Worm (Caenorhabditis elegans): ENCODE data around the gene oac-21.

oac-21 gene

DNA sequence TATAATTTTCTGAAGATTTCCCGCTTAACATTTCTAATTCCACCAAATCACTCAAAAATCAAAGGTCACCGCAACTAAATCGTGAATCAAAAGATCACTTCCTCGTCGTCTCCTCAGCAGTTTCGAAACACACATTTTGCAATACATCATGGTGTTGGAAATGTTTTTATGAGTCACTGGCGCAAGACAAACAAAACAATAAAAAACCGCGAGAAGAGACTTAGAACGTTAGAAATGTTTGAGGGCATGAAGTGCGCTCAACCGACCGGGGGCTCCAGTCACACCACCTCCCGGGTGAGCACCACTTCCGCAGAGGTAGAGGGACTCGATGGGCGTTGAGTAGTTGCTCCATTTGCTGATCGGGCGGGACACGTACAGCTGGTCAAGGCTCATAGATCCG, 13.8 kb upstream of the oac-21 start (continued):
- TF ChIP-seq sptf-1 (tag; optimal IDR thresholded peaks at IDR 0.05) (no peak), dpl-1 (GFP tag; optimal IDR thresholded peaks at IDR 0.05) (peak in 2 of 3 experiments; percentile 15 to 25), mab-9 (GFP tag; IDR thresholded peaks at IDR 0.05) (0 out of 2 replicates have a peak, but pooled peaks have one; percentile 26), ztf-4 (tag; optimal IDR thresholded peaks at IDR 0.05) (no peak), tbx-2 (tag; optimal IDR thresholded peaks at IDR 0.05) (no peak), mdl-1 (tag; optimal IDR thresholded peaks at IDR 0.05) (peak in 1 of 2 experiments; percentile 39), ztf-11 (tag; optimal IDR thresholded peaks at IDR 0.05) (no peak), tlp-1 (tag; optimal IDR thresholded peaks at IDR 0.05) (no peak), elt-2 (tag; optimal IDR thresholded peaks at IDR 0.05) (no peak), efl-3 (GFP tag; optimal IDR thresholded peaks at IDR 0.05) (no peak), mep-1 (tag; optimal IDR thresholded peaks at IDR 0.05) (peak; percentile 9), ceh-63 (GFP tag; optimal IDR thresholded peaks at IDR 0.05) (no peak), nhr-28 (tag; optimal IDR thresholded peaks at IDR 0.05) (no peak), ces-1 (GFP tag; optimal IDR thresholded peaks at IDR 0.05) (no peak)

DNA sequence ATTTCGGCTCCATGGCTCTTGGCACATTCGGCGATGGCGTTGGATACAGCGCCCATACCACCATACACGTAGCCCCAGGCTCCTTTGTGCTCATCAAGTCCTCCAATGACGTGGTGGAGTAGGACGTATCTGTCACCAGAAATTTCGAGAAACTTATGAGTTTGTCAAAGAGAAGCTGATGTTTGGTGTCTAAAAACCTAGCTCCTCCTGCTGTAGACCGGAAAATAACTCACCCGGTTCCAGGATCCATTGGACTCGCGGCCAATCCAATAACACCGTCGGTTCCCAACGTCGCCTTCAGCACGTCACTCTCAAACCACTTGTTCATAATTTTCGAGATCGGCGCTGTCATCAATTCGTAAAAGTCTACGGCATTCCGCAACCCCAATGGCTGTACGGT, 12.1 kb upstream of the oac-21 start:
- no peak for TF ChIP-seq grh-1 (GFP tag; IDR thresholded peaks at IDR 0.05)
- TF ChIP-seq lin-15B (tag; optimal IDR thresholded peaks at IDR 0.05), result no peak
- no peak for TF ChIP-seq hlh-4 (tag; optimal IDR thresholded peaks at IDR 0.05)
- TF ChIP-seq C16A3.4 (tag; optimal IDR thresholded peaks at IDR 0.05), result no peak
- no peak for TF ChIP-seq egl-27 (tag; optimal IDR thresholded peaks at IDR 0.05)
- TF ChIP-seq nhr-71 (tag; optimal IDR thresholded peaks at IDR 0.05), result no peak
- no peak for TF ChIP-seq blmp-1 (tag; optimal IDR thresholded peaks at IDR 0.05)
- no peak for TF ChIP-seq lsy-2 (tag; optimal IDR thresholded peaks at IDR 0.05)
- no peak for TF ChIP-seq C04F5.9 (tag; optimal IDR thresholded peaks at IDR 0.05)
- no peak for TF ChIP-seq sox-4 (tag; optimal IDR thresholded peaks at IDR 0.05)
- no peak for TF ChIP-seq nhr-28 (tag; optimal IDR thresholded peaks at IDR 0.05)
- TF ChIP-seq mab-9 (GFP tag; IDR thresholded peaks at IDR 0.05), result no peak
- TF ChIP-seq Y116A8C.19 (tag; optimal IDR thresholded peaks at IDR 0.05; ENCODE audit: borderline replicate concordance), result no peak
- no peak for TF ChIP-seq ceh-88 (GFP tag; IDR thresholded peaks at IDR 0.05)
- no peak for TF ChIP-seq F16B12.6 (tag; optimal IDR thresholded peaks at IDR 0.05)
- no peak for TF ChIP-seq mdl-1 (tag; optimal IDR thresholded peaks at IDR 0.05)
- TF ChIP-seq zag-1 (tag; optimal IDR thresholded peaks at IDR 0.05), result no peak
- no peak for TF ChIP-seq alr-1 (tag; optimal IDR thresholded peaks at IDR 0.05; ENCODE audit: borderline replicate concordance)
- TF ChIP-seq egl-13 (tag; optimal IDR thresholded peaks at IDR 0.05), result no peak
- no peak for TF ChIP-seq pqm-1 (tag; optimal IDR thresholded peaks at IDR 0.05)

DNA sequence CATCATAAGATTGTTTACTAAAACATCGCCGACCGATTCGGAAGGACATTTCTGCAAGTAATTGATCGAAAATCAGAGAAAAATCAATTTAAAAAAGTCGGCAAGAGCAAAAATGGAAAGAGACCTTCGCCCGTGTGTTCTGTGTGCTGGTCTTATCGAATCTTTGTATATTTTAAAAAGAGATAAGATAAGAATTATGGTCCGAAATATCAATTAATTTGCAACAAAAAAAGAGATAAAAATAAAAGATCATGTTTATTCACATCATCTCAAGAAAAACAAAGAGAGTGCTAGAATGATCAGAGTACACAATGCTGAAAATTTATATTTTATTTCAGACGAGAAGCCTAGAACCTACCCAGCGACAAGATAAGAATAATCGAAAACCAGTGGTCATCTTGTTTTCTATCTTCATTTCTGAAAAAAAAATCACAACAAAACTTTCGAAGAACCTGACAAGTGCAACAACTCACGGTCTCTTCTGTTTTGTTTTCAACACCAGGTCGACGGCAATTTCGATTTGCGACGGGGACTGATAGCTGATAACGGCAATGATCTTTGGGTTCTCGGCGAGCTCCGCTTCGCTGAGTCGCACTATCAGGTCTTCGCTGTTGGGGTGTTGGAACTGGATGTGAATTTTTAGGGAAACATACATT, 10.7 kb upstream of the oac-21 start, which contains the start of gene F37C4.6:
Gene F37C4.6, minus strand, starts transcription at position 51 of the 656 bp plus-strand sequence.
- no peak for TF ChIP-seq lin-15B (tag; optimal IDR thresholded peaks at IDR 0.05)
- TF ChIP-seq elt-2 (tag; optimal IDR thresholded peaks at IDR 0.05), result peak; percentile 70
- TF ChIP-seq hlh-4 (tag; optimal IDR thresholded peaks at IDR 0.05), result no peak

- TF ChIP-seq jun-1 (tag; optimal IDR thresholded peaks at IDR 0.05), result no peak
- TF ChIP-seq ceh-8 (GFP tag; optimal IDR thresholded peaks at IDR 0.05), result no peak
- no peak for TF ChIP-seq pag-3 (tag; optimal IDR thresholded peaks at IDR 0.05; ENCODE audit: borderline replicate concordance, insufficient read depth)
- no peak for TF ChIP-seq ets-5 (GFP tag; IDR thresholded peaks at IDR 0.05)
- no peak for TF ChIP-seq ceh-88 (GFP tag; IDR thresholded peaks at IDR 0.05)
- TF ChIP-seq hpl-2 (GFP tag; optimal IDR thresholded peaks at IDR 0.05), result no peak
- no peak for TF ChIP-seq nhr-76 (tag; optimal IDR thresholded peaks at IDR 0.05)
- TF ChIP-seq egl-13 (tag; optimal IDR thresholded peaks at IDR 0.05), result no peak
- no peak for TF ChIP-seq ces-1 (GFP tag; optimal IDR thresholded peaks at IDR 0.05)
- TF ChIP-seq hlh-17 (GFP tag; optimal IDR thresholded peaks at IDR 0.05; ENCODE audit: borderline replicate concordance), result no peak
- no peak for TF ChIP-seq nhr-237 (tag; optimal IDR thresholded peaks at IDR 0.05)
- no peak for TF ChIP-seq ceh-90 (tag; optimal IDR thresholded peaks at IDR 0.05)
- TF ChIP-seq xbp-1 (tag; optimal IDR thresholded peaks at IDR 0.05), result no peak
- no peak for TF ChIP-seq hlh-4 (tag; optimal IDR thresholded peaks at IDR 0.05)
- no peak for TF ChIP-seq tlp-1 (tag; optimal IDR thresholded peaks at IDR 0.05)
- no peak for TF ChIP-seq fos-1 (tag; optimal IDR thresholded peaks at IDR 0.05)
- TF ChIP-seq nhr-71 (tag; optimal IDR thresholded peaks at IDR 0.05), result no peak
- no peak for TF ChIP-seq nhr-90 (tag; optimal IDR thresholded peaks at IDR 0.05; ENCODE audit: poor library complexity)
- no peak for TF ChIP-seq pqm-1 (tag; optimal IDR thresholded peaks at IDR 0.05)
These were observed 7.9 kb upstream of the oac-21 start, which contains the start of the genes F37C4.8 and oac-23 for ce11 chrIV:3881119-3881518. Gene F37C4.8 (minus strand): TSS chrIV:3881219. Gene oac-23 (plus strand): TSS chrIV:3881441.

Measured in whole organism, L1 larva.